Worm (Caenorhabditis elegans): ENCODE results near the gene C41H7.9.
A peak's percentile ranks its signal among the peaks of the same experiment; 100 is the strongest.

The C41H7.9 gene

ce11 chrII:3023381-3023935 is 11.4 kb upstream of the C41H7.9 start, which contains the start of gene clec-2:
Gene clec-2, minus strand, starts transcription at chrII:3023431.
- TF ChIP-seq nhr-90 (tag; optimal IDR thresholded peaks at IDR 0.05; ENCODE audit: poor library complexity) (no peak), hpl-2 (GFP tag; optimal IDR thresholded peaks at IDR 0.05) (no peak), lin-15B (tag; optimal IDR thresholded peaks at IDR 0.05) (no peak), hlh-4 (tag; optimal IDR thresholded peaks at IDR 0.05) (no peak), sup-37 (GFP tag; optimal IDR thresholded peaks at IDR 0.05) (no peak), swsn-7 (tag; optimal IDR thresholded peaks at IDR 0.05) (no peak), nhr-12 (tag; optimal IDR thresholded peaks at IDR 0.05) (no peak), unc-30 (tag; optimal IDR thresholded peaks at IDR 0.05) (no peak), C16A3.4 (tag; optimal IDR thresholded peaks at IDR 0.05) (no peak), nhr-76 (tag; optimal IDR thresholded peaks at IDR 0.05) (no peak), ztf-4 (tag; optimal IDR thresholded peaks at IDR 0.05) (no peak), elt-3 (tag; optimal IDR thresholded peaks at IDR 0.05) (no peak)

DNA sequence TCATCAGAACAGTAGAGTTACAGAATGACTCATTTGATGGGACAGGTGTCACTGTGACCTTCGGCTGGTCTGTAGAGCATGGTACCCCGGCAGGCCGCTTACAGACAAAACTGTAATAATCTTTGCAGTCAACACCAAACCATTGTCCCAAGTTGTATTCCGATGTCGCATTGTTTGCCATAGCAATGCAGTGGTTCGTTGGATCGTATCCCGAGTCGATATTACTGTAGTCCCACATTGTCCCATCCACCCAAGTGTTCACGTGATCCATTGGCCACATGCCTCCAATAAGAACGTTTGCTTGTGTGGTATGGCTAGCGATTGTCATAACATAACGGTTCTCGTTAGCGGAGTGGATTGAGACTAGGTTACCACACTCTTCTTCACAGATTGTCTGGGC is 8.9 kb upstream of the C41H7.9 start:
- TF ChIP-seq isw-1 (GFP tag; IDR thresholded peaks at IDR 0.05) (no peak), unc-98 (GFP tag; IDR thresholded peaks at IDR 0.05) (no peak), nhr-84 (tag; optimal IDR thresholded peaks at IDR 0.05) (no peak), nhr-11 (tag; optimal IDR thresholded peaks at IDR 0.05) (no peak), efl-1 (optimal IDR thresholded peaks at IDR 0.05) (no peak), efl-1 (GFP tag; optimal IDR thresholded peaks at IDR 0.05 in 1 of 2) (no peak), C34B4.2 (tag; optimal IDR thresholded peaks at IDR 0.05) (no peak), ceh-90 (tag; optimal IDR thresholded peaks at IDR 0.05) (no peak)

- TF ChIP-seq unc-62 (GFP tag; optimal IDR thresholded peaks at IDR 0.05): no peak
- TF ChIP-seq efl-3 (GFP tag; optimal IDR thresholded peaks at IDR 0.05): no peak
- no peak for TF ChIP-seq unc-130 (tag; optimal IDR thresholded peaks at IDR 0.05)
- no peak for TF ChIP-seq unc-30 (tag; optimal IDR thresholded peaks at IDR 0.05)
- no peak for TF ChIP-seq vab-15 (tag; optimal IDR thresholded peaks at IDR 0.05)
- TF ChIP-seq isw-1 (GFP tag; IDR thresholded peaks at IDR 0.05): no peak
- no peak for TF ChIP-seq ama-1 (optimal IDR thresholded peaks at IDR 0.05)
- no peak for TF ChIP-seq hlh-4 (tag; optimal IDR thresholded peaks at IDR 0.05)
- TF ChIP-seq swsn-7 (tag; optimal IDR thresholded peaks at IDR 0.05): no peak
These were observed 7.8 kb upstream of the C41H7.9 start, which contains the start of gene clec-3 for ce11 chrII:3019807-3020206. Gene clec-3, minus strand, starts transcription at chrII:3019907.

ce11 chrII:3014196-3014849 is 2.3 kb upstream of the C41H7.9 start, which contains the start of gene C41H7.2:
Gene C41H7.2, plus strand, starts transcription at chrII:3014817.
- TF ChIP-seq pax-3 (tag; optimal IDR thresholded peaks at IDR 0.05) (no peak), egl-13 (tag; optimal IDR thresholded peaks at IDR 0.05) (no peak), fkh-4 (tag; optimal IDR thresholded peaks at IDR 0.05; ENCODE audit: borderline replicate concordance) (no peak), irx-1 (tag; optimal IDR thresholded peaks at IDR 0.05) (no peak), mep-1 (tag; optimal IDR thresholded peaks at IDR 0.05) (no peak), ceh-88 (GFP tag; IDR thresholded peaks at IDR 0.05) (no peak), lin-39 (tag; optimal IDR thresholded peaks at IDR 0.05) (no peak), tlp-1 (tag; optimal IDR thresholded peaks at IDR 0.05) (peak; percentile 40), elt-2 (tag; optimal IDR thresholded peaks at IDR 0.05) (peak; percentile 78)

- TF ChIP-seq mab-9 (GFP tag; IDR thresholded peaks at IDR 0.05): no peak
- no peak for TF ChIP-seq isw-1 (GFP tag; IDR thresholded peaks at IDR 0.05)
- no peak for TF ChIP-seq unc-130 (tag; optimal IDR thresholded peaks at IDR 0.05)
- TF ChIP-seq blmp-1 (tag; optimal IDR thresholded peaks at IDR 0.05): no peak
- no peak for TF ChIP-seq nhr-76 (tag; optimal IDR thresholded peaks at IDR 0.05)
- TF ChIP-seq sox-4 (tag; optimal IDR thresholded peaks at IDR 0.05): no peak
- no peak for TF ChIP-seq lin-14 (GFP tag; optimal IDR thresholded peaks at IDR 0.05)
- no peak for TF ChIP-seq C16A3.4 (tag; optimal IDR thresholded peaks at IDR 0.05)
- TF ChIP-seq fkh-4 (tag; optimal IDR thresholded peaks at IDR 0.05; ENCODE audit: borderline replicate concordance): no peak
- TF ChIP-seq swsn-7 (tag; optimal IDR thresholded peaks at IDR 0.05): no peak
- no peak for TF ChIP-seq unc-30 (tag; optimal IDR thresholded peaks at IDR 0.05)
- no peak for TF ChIP-seq nhr-85 (tag)
- TF ChIP-seq nhr-90 (tag; optimal IDR thresholded peaks at IDR 0.05; ENCODE audit: poor library complexity): no peak
- no peak for TF ChIP-seq fos-1 (tag; optimal IDR thresholded peaks at IDR 0.05)
These were observed 3.6 kb downstream of the C41H7.9 start, which contains the start of gene sdz-5 for ce11 chrII:3008400-3008799. Gene sdz-5, plus strand, starts transcription at chrII:3008700.
